Fruit fly (Drosophila melanogaster) whole organism, embryonic: ENCODE measurements around the gene CG13359.

Experiments
- Abd-B ChIP-seq: fragments of 200-800 bp; sonication (Bioruptor generic); optimal IDR thresholded peaks from 2 replicates; lab custom pipeline; 2018; ENCODE audit warnings: missing biosample characterization, mild to moderate bottlenecking, missing genetic modification characterization, moderate library complexity
- BEAF-32 ChIP-seq: fragments of 200-800 bp; sonication (Bioruptor generic); optimal IDR thresholded peaks from 3 replicates; lab custom pipeline; 2017; ENCODE audit warnings: missing biosample characterization, missing genetic modification characterization, mild to moderate bottlenecking, moderate library complexity, missing genetic modification reagents
- CG12744 ChIP-seq: fragments of 200-800 bp; sonication (Bioruptor generic); optimal IDR thresholded peaks from 2 replicates; lab custom pipeline; 2016; ENCODE audit warnings: missing biosample characterization, missing genetic modification characterization
- CG31441 ChIP-seq: fragments of 200-800 bp; sonication (Bioruptor generic); IDR thresholded peaks from 2 replicates; pipeline ENCODE4 v1.3.6; 2022; ENCODE audit warnings: missing biosample characterization, missing genetic modification characterization
- Dad ChIP-seq: fragments of 200-800 bp; sonication (Bioruptor generic); optimal IDR thresholded peaks from 3 replicates; lab custom pipeline; 2016; ENCODE audit warnings: missing biosample characterization, missing genetic modification characterization
- HLH4C ChIP-seq: fragments of 200-800 bp; sonication (Bioruptor generic); IDR thresholded peaks from 3 replicates; pipeline ENCODE4 v1.3.6; 2022; ENCODE audit warnings: missing biosample characterization, missing genetic modification characterization; ENCODE audit not compliant: partially characterized antibody
- Hr78 ChIP-seq, 2 experiments: fragments of 200-800 bp in 1 of 2; fragments of >200 bp in 1 of 2; sonication (Bioruptor generic) in 1 of 2; optimal IDR thresholded peaks; 2 replicates each; lab custom pipeline; 2017 to 2019; ENCODE audit warnings: missing biosample characterization in 2 of 2, missing genetic modification characterization in 2 of 2, mild to moderate bottlenecking in 1 of 2, moderate library complexity in 1 of 2
- al ChIP-seq: fragments of 200-800 bp; sonication (Bioruptor generic); IDR thresholded peaks from 2 replicates; pipeline ENCODE4 v1.3.6; 2022; ENCODE audit warnings: missing biosample characterization, missing genetic modification characterization
- btn ChIP-seq: fragments of 200-800 bp; sonication (Bioruptor generic); optimal IDR thresholded peaks from 2 replicates; lab custom pipeline; 2016; ENCODE audit warnings: missing biosample characterization, missing genetic modification characterization
- luna ChIP-seq: fragments of 200-800 bp; sonication (Bioruptor generic); optimal IDR thresholded peaks from 2 replicates; lab custom pipeline; 2016; ENCODE audit warnings: missing biosample characterization, missing genetic modification characterization
- otp ChIP-seq: fragments of 200-800 bp; sonication (Bioruptor generic); IDR thresholded peaks from 3 replicates; pipeline ENCODE4, ENCODE4 v1.3.6; 2022; ENCODE audit warnings: missing biosample characterization, missing genetic modification characterization
- pan ChIP-seq, 4 experiments: fragments of >200 bp in 3 of 4; fragments of 200-800 bp in 1 of 4; sonication (Bioruptor generic) in 1 of 4; optimal IDR thresholded peaks in 3 of 4; IDR thresholded peaks in 1 of 4; 2 replicates each; pipeline versions ENCODE4 v1.3.6 to Lab custom; 2017 to 2022; ENCODE audit warnings: missing biosample characterization in 2 of 4, missing genetic modification characterization in 2 of 4, mixed read lengths in 1 of 4

DNA sequence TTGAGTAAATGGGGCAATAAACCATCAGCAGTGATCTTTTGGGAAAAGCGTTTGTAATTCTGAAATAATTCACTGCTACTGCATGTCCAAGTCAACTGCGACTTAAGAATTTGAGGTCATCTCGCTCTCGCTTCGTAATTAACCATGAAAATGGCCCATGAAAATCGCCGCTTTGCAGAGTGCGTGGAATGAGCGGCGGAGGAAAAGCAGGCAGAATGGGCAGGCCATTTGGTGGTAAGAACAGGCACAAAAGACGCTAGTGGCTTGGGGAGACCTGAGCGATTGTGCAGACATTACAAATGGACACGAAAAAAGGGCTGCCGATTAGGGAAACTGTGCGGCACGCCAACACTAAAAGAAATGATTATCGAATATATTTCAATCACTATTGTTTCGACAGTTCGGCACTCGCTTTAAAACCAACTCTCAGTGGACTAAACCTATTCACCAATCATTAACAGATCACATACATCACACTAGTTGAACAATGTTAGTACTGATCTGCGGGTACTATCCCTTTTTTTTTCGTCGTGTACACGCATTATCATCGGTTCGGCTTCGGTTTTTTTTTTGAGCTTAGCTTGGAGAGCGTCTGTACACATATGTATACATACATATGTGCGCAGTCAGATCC is 31.7 kb downstream of the CG13359 start:
- peak; percentile 42; the same call in 1 of the 2 replicates for TF ChIP-seq CG31441
- no peak for TF ChIP-seq Dad (GFP tag; lab: Kevin White, UChicago)
- TF ChIP-seq pan (optimal IDR thresholded peaks at IDR 0.05; lab: Kevin White, UChicago): no peak
- peak in 1 of 2 experiments; percentile 26 for TF ChIP-seq pan (GFP tag; optimal IDR thresholded peaks at IDR 0.05 in 1 of 2, IDR thresholded peaks at IDR 0.05 in 1 of 2)
- TF ChIP-seq Hr78 (GFP tag; optimal IDR thresholded peaks at IDR 0.05; lab: Kevin White, UChicago): no peak
- TF ChIP-seq luna: no peak
- no peak for TF ChIP-seq CG12744 (GFP tag; lab: Kevin White, UChicago)
- TF ChIP-seq al: no peak
- no peak for TF ChIP-seq Abd-B (GFP tag; lab: Kevin White, UChicago)
- no peak for TF ChIP-seq BEAF-32 (GFP tag; lab: Kevin White, UChicago)
- TF ChIP-seq HLH4C (GFP tag; lab: Robert Waterston, UW): no peak
- 0 out of 3 replicates have a peak, but pooled peaks have one; percentile 49 for TF ChIP-seq otp (GFP tag; lab: Robert Waterston, UW)
- no peak for TF ChIP-seq btn
